Fruit fly (Drosophila melanogaster) whole organism, embryonic: ENCODE data around the gene Nepl3.

Experiments
- CG10147 ChIP-seq: fragments of 200-800 bp; sonication (Bioruptor generic); optimal IDR thresholded peaks from 2 replicates; lab custom pipeline; 2019; ENCODE audit warnings: missing biosample characterization, mild to moderate bottlenecking, missing genetic modification characterization, moderate library complexity
- CG1024 ChIP-seq: fragments of 200-800 bp; sonication (Bioruptor generic); IDR thresholded peaks from 2 replicates; pipeline ENCODE4 v1.3.6; 2022; ENCODE audit warnings: missing biosample characterization, missing genetic modification characterization
- CG10431 ChIP-seq: fragments of 200-800 bp; sonication (Bioruptor generic); optimal IDR thresholded peaks from 3 replicates; lab custom pipeline; 2018; ENCODE audit warnings: missing biosample characterization, mild to moderate bottlenecking, missing genetic modification characterization
- CG10565 ChIP-seq: fragments of 200-800 bp; sonication (Bioruptor generic); optimal IDR thresholded peaks from 3 replicates; lab custom pipeline; 2016; ENCODE audit warnings: missing biosample characterization, mild to moderate bottlenecking, missing genetic modification characterization
- CG11456 ChIP-seq: fragments of 200-800 bp; sonication (Bioruptor generic); IDR thresholded peaks from 3 replicates; pipeline ENCODE4 v1.3.6; 2022; ENCODE audit warnings: missing biosample characterization, missing genetic modification characterization
- CG11695 ChIP-seq: fragments of 200-800 bp; sonication (Bioruptor generic); IDR thresholded peaks from 3 replicates; pipeline ENCODE4 v1.3.6; 2022; ENCODE audit warnings: missing biosample characterization, missing genetic modification characterization
- CG12236 ChIP-seq: fragments of 200-800 bp; sonication (Bioruptor generic); optimal IDR thresholded peaks from 2 replicates; lab custom pipeline; 2016; ENCODE audit warnings: missing biosample characterization, missing genetic modification characterization
- CG1233 ChIP-seq: fragments of 200-800 bp; sonication (Bioruptor generic); optimal IDR thresholded peaks from 4 replicates; lab custom pipeline; 2018; ENCODE audit warnings: missing biosample characterization, mild to moderate bottlenecking, missing genetic modification characterization
- CG12659 ChIP-seq: fragments of 200-800 bp; sonication (Bioruptor generic); optimal IDR thresholded peaks from 3 replicates; lab custom pipeline; 2017; ENCODE audit warnings: mild to moderate bottlenecking, missing biosample characterization, missing genetic modification reagents, missing genetic modification characterization
- CG13775 ChIP-seq: fragments of 200-800 bp; sonication (Bioruptor generic); optimal IDR thresholded peaks from 3 replicates; lab custom pipeline; 2017; ENCODE audit warnings: missing biosample characterization, mild to moderate bottlenecking, missing genetic modification characterization
- CG14014 ChIP-seq: fragments of 200-800 bp; sonication (Bioruptor generic); IDR thresholded peaks from 2 replicates; pipeline ENCODE4 v1.3.6; 2022; ENCODE audit warnings: missing biosample characterization, missing genetic modification characterization
- CG18476 ChIP-seq: fragments of 200-800 bp; sonication (Bioruptor generic); optimal IDR thresholded peaks from 2 replicates; lab custom pipeline; 2016; ENCODE audit warnings: missing biosample characterization, mild to moderate bottlenecking, missing genetic modification characterization
- CG18599 ChIP-seq: fragments of 200-800 bp; sonication (Bioruptor generic); optimal IDR thresholded peaks from 3 replicates; lab custom pipeline; 2017; ENCODE audit warnings: missing biosample characterization, missing genetic modification characterization, mild to moderate bottlenecking, moderate library complexity, missing genetic modification reagents
- CG31365 ChIP-seq: fragments of 200-800 bp; sonication (Bioruptor generic); optimal IDR thresholded peaks from 2 replicates; lab custom pipeline; 2018; ENCODE audit warnings: missing biosample characterization, mild to moderate bottlenecking, missing genetic modification characterization
- CG43689 ChIP-seq: fragments of 200-800 bp; sonication (Bioruptor generic); IDR thresholded peaks from 2 replicates; pipeline ENCODE4 v1.3.6; 2022; ENCODE audit warnings: missing biosample characterization, missing genetic modification characterization
- CG4730 ChIP-seq: fragments of 200-800 bp; sonication (Bioruptor generic); IDR thresholded peaks from 2 replicates; pipeline ENCODE4 v1.3.6; 2022; ENCODE audit warnings: missing biosample characterization, missing genetic modification characterization
- CG6254 ChIP-seq: fragments of 200-800 bp; sonication (Bioruptor generic); optimal IDR thresholded peaks from 3 replicates; lab custom pipeline; 2017; ENCODE audit warnings: mild to moderate bottlenecking, missing biosample characterization, missing genetic modification reagents, missing genetic modification characterization
- CG6689 ChIP-seq: fragments of 200-800 bp; sonication (Bioruptor generic); IDR thresholded peaks from 2 replicates; pipeline ENCODE4 v1.3.6; 2022; ENCODE audit warnings: missing biosample characterization, missing genetic modification characterization
- CG6791 ChIP-seq: fragments of 200-800 bp; sonication (Bioruptor generic); IDR thresholded peaks from 3 replicates; pipeline ENCODE4 v1.3.6; 2022; ENCODE audit warnings: missing biosample characterization, missing genetic modification characterization; ENCODE audit not compliant: partially characterized antibody
- CG7745 ChIP-seq: fragments of 200-800 bp; sonication (Bioruptor generic); optimal IDR thresholded peaks from 2 replicates; lab custom pipeline; 2018; ENCODE audit warnings: missing biosample characterization, mild to moderate bottlenecking, missing genetic modification characterization, moderate library complexity
- CG8944 ChIP-seq: fragments of 200-800 bp; sonication (Bioruptor generic); optimal IDR thresholded peaks from 3 replicates; lab custom pipeline; 2016; ENCODE audit warnings: missing biosample characterization, missing genetic modification characterization
- CG9932 ChIP-seq: fragments of 200-800 bp; sonication (Bioruptor generic); IDR thresholded peaks from 2 replicates; pipeline ENCODE4 v1.3.6; 2022; ENCODE audit warnings: missing biosample characterization, missing genetic modification characterization
- Chrac-16 ChIP-seq: fragments of 200-800 bp; sonication (Bioruptor generic); optimal IDR thresholded peaks from 3 replicates; lab custom pipeline; 2016; ENCODE audit warnings: missing biosample characterization, missing genetic modification characterization
- Doc2 ChIP-seq: fragments of 200-800 bp; sonication (Bioruptor generic); IDR thresholded peaks from 2 replicates; pipeline ENCODE4 v1.3.6; 2022; ENCODE audit warnings: missing biosample characterization, missing genetic modification characterization
- Dref ChIP-seq: fragments of 200-800 bp; sonication (Bioruptor generic); IDR thresholded peaks from 2 replicates; pipeline ENCODE4 v1.3.6; 2022; ENCODE audit warnings: missing biosample characterization, missing genetic modification characterization
- Drgx ChIP-seq: fragments of 200-800 bp; sonication (Bioruptor generic); IDR thresholded peaks from 2 replicates; pipeline ENCODE4 v1.3.6; 2022; ENCODE audit warnings: missing biosample characterization, missing genetic modification characterization
- Gsc ChIP-seq: fragments of 200-800 bp; sonication (Bioruptor generic); IDR thresholded peaks from 2 replicates; pipeline ENCODE4 v1.3.6; 2022; ENCODE audit warnings: missing biosample characterization, missing genetic modification characterization
- Hmr ChIP-seq: fragments of 200-800 bp; sonication (Bioruptor generic); optimal IDR thresholded peaks from 3 replicates; lab custom pipeline; 2017; ENCODE audit warnings: mild to moderate bottlenecking, missing biosample characterization, missing genetic modification reagents, missing genetic modification characterization
- Hr3 ChIP-seq: fragments of 200-800 bp; sonication (Bioruptor generic); optimal IDR thresholded peaks from 3 replicates; lab custom pipeline; 2016; ENCODE audit warnings: missing biosample characterization, missing genetic modification characterization
- Hr78 ChIP-seq, 2 experiments: fragments of 200-800 bp in 1 of 2; fragments of >200 bp in 1 of 2; sonication (Bioruptor generic) in 1 of 2; optimal IDR thresholded peaks; 2 replicates each; lab custom pipeline; 2017 to 2019; ENCODE audit warnings: missing biosample characterization in 2 of 2, missing genetic modification characterization in 2 of 2, mild to moderate bottlenecking in 1 of 2, moderate library complexity in 1 of 2
- Nf-YB ChIP-seq: fragments of 200-800 bp; sonication (Bioruptor generic); optimal IDR thresholded peaks from 3 replicates; lab custom pipeline; 2019; ENCODE audit warnings: missing biosample characterization, mild to moderate bottlenecking, missing genetic modification characterization, moderate library complexity
- amos ChIP-seq: fragments of 200-800 bp; sonication (Bioruptor generic); IDR thresholded peaks from 2 replicates; pipeline ENCODE4 v1.3.6; 2022; ENCODE audit warnings: missing biosample characterization, missing genetic modification characterization; ENCODE audit not compliant: partially characterized antibody
- caup ChIP-seq: fragments of 200-800 bp; sonication (Bioruptor generic); optimal IDR thresholded peaks from 3 replicates; lab custom pipeline; 2017; ENCODE audit warnings: missing biosample characterization, mild to moderate bottlenecking, missing genetic modification characterization, moderate library complexity; ENCODE audit not compliant: severe bottlenecking
- disco-r ChIP-seq: fragments of 200-800 bp; sonication (Bioruptor generic); optimal IDR thresholded peaks from 2 replicates; lab custom pipeline; 2016; ENCODE audit warnings: missing biosample characterization, missing genetic modification characterization
- exex ChIP-seq: fragments of 200-800 bp; sonication (Bioruptor generic); optimal IDR thresholded peaks from 4 replicates; lab custom pipeline; 2018; ENCODE audit warnings: missing biosample characterization, mild to moderate bottlenecking, missing genetic modification characterization, moderate library complexity
- eyg ChIP-seq: fragments of 200-800 bp; sonication (Bioruptor generic); optimal IDR thresholded peaks from 3 replicates; lab custom pipeline; 2016; ENCODE audit warnings: missing biosample characterization, missing genetic modification characterization
- grau ChIP-seq: fragments of 200-800 bp; optimal IDR thresholded peaks from 3 replicates; lab custom pipeline; 2019; ENCODE audit warnings: missing biosample characterization, mild to moderate bottlenecking, missing genetic modification characterization, moderate library complexity
- her ChIP-seq: fragments of 200-800 bp; sonication (Bioruptor generic); optimal IDR thresholded peaks from 2 replicates; lab custom pipeline; 2016; ENCODE audit warnings: missing biosample characterization, missing genetic modification characterization
- hth ChIP-seq: fragments of >200 bp; optimal IDR thresholded peaks from 2 replicates; lab custom pipeline; 2017; ENCODE audit warnings: inconsistent platforms
- jigr1 ChIP-seq: fragments of 200-800 bp; sonication (Bioruptor generic); IDR thresholded peaks from 3 replicates; pipeline ENCODE4 v1.3.6; 2022; ENCODE audit warnings: missing biosample characterization, missing genetic modification characterization
- klu ChIP-seq: fragments of 200-800 bp; sonication (Bioruptor generic); IDR thresholded peaks from 2 replicates; pipeline ENCODE4 v1.3.6; 2022; ENCODE audit warnings: missing biosample characterization, missing genetic modification characterization
- lmd ChIP-seq: fragments of 200-800 bp; sonication (Bioruptor generic); IDR thresholded peaks from 2 replicates; pipeline ENCODE4 v1.3.6; 2022; ENCODE audit warnings: missing biosample characterization, missing genetic modification characterization
- mirr ChIP-seq: fragments of 200-800 bp; sonication (Bioruptor generic); optimal IDR thresholded peaks from 3 replicates; lab custom pipeline; 2018; ENCODE audit warnings: missing biosample characterization, mild to moderate bottlenecking, missing genetic modification characterization
- nmo ChIP-seq: fragments of 200-800 bp; sonication (Bioruptor generic); optimal IDR thresholded peaks from 2 replicates; lab custom pipeline; 2018; ENCODE audit warnings: missing biosample characterization, mild to moderate bottlenecking, missing genetic modification characterization, moderate library complexity
- sima ChIP-seq: fragments of 200-800 bp; sonication (Bioruptor generic); optimal IDR thresholded peaks from 2 replicates; lab custom pipeline; 2016; ENCODE audit warnings: missing biosample characterization, missing genetic modification characterization
- slou ChIP-seq: fragments of 200-800 bp; sonication (Bioruptor generic); optimal IDR thresholded peaks from 3 replicates; lab custom pipeline; 2016; ENCODE audit warnings: missing biosample characterization, missing genetic modification characterization
- tna ChIP-seq: fragments of 200-800 bp; sonication (Bioruptor generic); IDR thresholded peaks from 2 replicates; pipeline ENCODE4 v1.3.6; 2022; ENCODE audit warnings: missing biosample characterization, missing genetic modification characterization; ENCODE audit not compliant: partially characterized antibody
- unc-4 ChIP-seq: fragments of 200-800 bp; sonication (Bioruptor generic); IDR thresholded peaks from 2 replicates; pipeline ENCODE4 v1.3.6; 2022; ENCODE audit warnings: missing biosample characterization, missing genetic modification characterization; ENCODE audit not compliant: partially characterized antibody
- yki ChIP-seq: fragments of >200 bp; optimal IDR thresholded peaks from 3 replicates; lab custom pipeline; 2018

Nepl3 gene

DNA sequence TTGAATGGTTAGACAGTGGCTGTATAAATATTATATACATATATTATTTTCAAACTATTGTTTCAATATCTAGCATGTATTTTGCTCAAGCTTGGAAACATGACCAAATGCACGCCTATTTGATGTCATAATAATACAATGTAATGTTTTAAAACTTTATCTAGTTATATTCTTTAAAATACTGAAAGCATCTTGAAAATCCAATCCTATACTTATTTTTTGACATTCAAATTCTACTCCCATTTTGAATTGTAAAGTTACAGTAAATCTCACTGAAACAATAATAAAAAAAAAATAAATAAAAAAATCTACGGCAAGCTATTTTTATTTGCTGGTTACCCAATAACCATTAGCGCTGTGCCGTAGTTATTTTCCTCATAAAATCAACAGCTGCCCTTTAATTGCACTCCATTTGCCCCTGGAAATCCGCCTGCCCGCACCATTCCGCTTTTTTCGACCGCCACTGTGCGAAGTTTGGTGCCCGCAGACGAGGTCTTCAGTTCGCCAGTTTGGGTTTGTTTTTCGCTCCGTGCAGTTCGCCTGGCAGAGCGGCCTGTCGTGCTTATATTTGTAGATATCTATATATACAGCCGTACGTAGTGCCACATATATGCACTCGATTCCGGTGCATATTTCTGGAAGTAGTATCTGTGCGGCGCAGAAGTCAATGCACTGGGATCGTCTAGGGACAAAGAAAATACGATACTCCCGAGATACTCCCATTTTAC is 13.0 kb downstream of the Nepl3 start (continued):
- TF ChIP-seq Hr78 (GFP tag; optimal IDR thresholded peaks at IDR 0.05; lab: Kevin White, UChicago) (no peak), CG6254 (peak; percentile 30), Gsc (GFP tag; lab: Robert Waterston, UW) (no peak), CG9932 (GFP tag; lab: Robert Waterston, UW) (peak; percentile 51), sima (GFP tag; lab: Kevin White, UChicago) (no peak), CG1233 (GFP tag; lab: Kevin White, UChicago) (peak; percentile 19), CG18599 (GFP tag; lab: Kevin White, UChicago) (peak; percentile 33), unc-4 (no peak), amos (no peak), CG6689 (GFP tag; lab: Robert Waterston, UW) (peak; percentile 45; the same call in 1 of the 2 replicates), CG18476 (GFP tag; lab: Kevin White, UChicago) (peak; percentile 23), Hr3 (GFP tag; lab: Kevin White, UChicago) (peak; percentile 41), Drgx (GFP tag; lab: Robert Waterston, UW) (peak; percentile 38), klu (GFP tag; lab: Robert Waterston, UW) (no peak), Dref (no peak), disco-r (no peak), caup (GFP tag; lab: Kevin White, UChicago) (peak; percentile 16), CG7745 (tag; lab: Kevin White, UChicago) (no peak), Hmr (peak; percentile 48), mirr (GFP tag; lab: Kevin White, UChicago) (peak; percentile 25), Nf-YB (GFP tag; lab: Kevin White, UChicago) (peak; percentile 43), CG1024 (GFP tag; lab: Robert Waterston, UW) (peak; percentile 45; the same call in 1 of the 2 replicates), yki (lab: Kevin White, UChicago) (no peak), CG12659 (GFP tag; lab: Kevin White, UChicago) (peak; percentile 65), Chrac-16 (GFP tag; lab: Kevin White, UChicago) (no peak), CG13775 (GFP tag; lab: Kevin White, UChicago) (peak; percentile 67), tna (no peak), CG31365 (no peak), slou (GFP tag; lab: Kevin White, UChicago) (peak; percentile 32), exex (no peak), hth (lab: Kevin White, UChicago) (no peak), CG8944 (GFP tag; lab: Kevin White, UChicago) (peak; percentile 53), lmd (peak; percentile 54; the same call in 1 of the 2 replicates), CG10147 (GFP tag; lab: Kevin White, UChicago) (peak; percentile 8), nmo (GFP tag; lab: Kevin White, UChicago) (peak; percentile 54), CG11456 (GFP tag; lab: Robert Waterston, UW) (peak; percentile 79; the same call in 2 of the 3 replicates), CG14014 (GFP tag; lab: Robert Waterston, UW) (peak; percentile 64; the same call in 1 of the 2 replicates), her (GFP tag; lab: Kevin White, UChicago) (peak; percentile 34), CG12236 (GFP tag; lab: Kevin White, UChicago) (peak; percentile 13), grau (peak; percentile 57), eyg (no peak), CG10565 (no peak), CG11695 (GFP tag; lab: Robert Waterston, UW) (peak; percentile 57; the same call in 1 of the 3 replicates), jigr1 (GFP tag; lab: Robert Waterston, UW) (no peak), CG43689 (GFP tag; lab: Robert Waterston, UW) (no peak), CG10431 (GFP tag; lab: Kevin White, UChicago) (peak; percentile 8), CG6791 (GFP tag; lab: Robert Waterston, UW) (no peak), CG4730 (GFP tag; lab: Robert Waterston, UW) (0 out of 2 replicates have a peak, but pooled peaks have one; percentile 14), Doc2 (GFP tag; lab: Robert Waterston, UW) (no peak)
